Worm (Caenorhabditis elegans) whole organism, L4 larva: Measurements from ENCODE around the gene F18E9.3.

ENCODE experiments used
- D1046.2 ChIP-seq: fragments of 200-800 bp; sonication (Bioruptor generic); IDR thresholded peaks from 2 replicates; pipeline ENCODE4 v1.3.6; 2022; ENCODE audit warnings: missing genetic modification characterization, missing compliant biosample characterization
- F37D6.2 ChIP-seq: sonication (generic microtip); optimal IDR thresholded peaks from 2 replicates; lab custom pipeline; 2016; ENCODE audit warnings: mild to moderate bottlenecking, missing genetic modification characterization, missing compliant biosample characterization
- R02D3.7 ChIP-seq: fragments of 150-350 bp; sonication (generic microtip); optimal IDR thresholded peaks from 3 replicates; lab custom pipeline; 2014; ENCODE audit warnings: missing biosample characterization, missing genetic modification characterization
- Y105C5A.15 ChIP-seq: fragments of 200-800 bp; sonication (Bioruptor generic); IDR thresholded peaks from 2 replicates; pipeline ENCODE4 v1.3.6; 2022; ENCODE audit warnings: missing genetic modification characterization, missing compliant biosample characterization
- ZK337.2 ChIP-seq: fragments of 200-800 bp; sonication (Bioruptor generic); IDR thresholded peaks from 2 replicates; pipeline ENCODE4 v1.3.6; 2022; ENCODE audit warnings: missing genetic modification reagents, missing genetic modification characterization, missing compliant biosample characterization
- aha-1 ChIP-seq: fragments of 150-350 bp; peaks from one replicate; lab custom pipeline; 2014; ENCODE audit warnings: missing biosample characterization, missing genetic modification characterization
- arid-1 ChIP-seq: fragments of 200-800 bp; sonication (Bioruptor generic); conservative IDR thresholded peaks from 2 replicates; pipeline ENCODE4 v1.3.6; 2022; ENCODE audit warnings: missing genetic modification reagents, missing genetic modification characterization, missing compliant biosample characterization
- ceh-20 ChIP-seq: fragments of 200-800 bp; sonication (Bioruptor generic); IDR thresholded peaks from 2 replicates; pipeline ENCODE4 v1.3.6; 2022; ENCODE audit warnings: missing genetic modification reagents, missing genetic modification characterization, missing compliant biosample characterization
- ceh-32 ChIP-seq: sonication (generic microtip); optimal IDR thresholded peaks from 2 replicates; lab custom pipeline; 2016; ENCODE audit warnings: mild to moderate bottlenecking, missing genetic modification characterization, missing compliant biosample characterization; ENCODE audit not compliant: poor library complexity
- ceh-62 ChIP-seq: sonication (generic microtip); optimal IDR thresholded peaks from 2 replicates; lab custom pipeline; 2017; ENCODE audit warnings: missing biosample characterization, missing genetic modification characterization
- ceh-82 ChIP-seq: sonication (generic microtip); optimal IDR thresholded peaks from 2 replicates; lab custom pipeline; 2017; ENCODE audit warnings: missing biosample characterization, missing genetic modification characterization
- ces-1 ChIP-seq: fragments of 150-350 bp; sonication (generic microtip); optimal IDR thresholded peaks from 4 replicates; lab custom pipeline; 2014; ENCODE audit warnings: missing biosample characterization, missing genetic modification reagents, missing genetic modification characterization
- daf-16 ChIP-seq, 3 experiments: sonication (generic microtip); optimal IDR thresholded peaks; 2 replicates each; lab custom pipeline; 2016 to 2017; ENCODE audit warnings: missing genetic modification characterization in 3 of 3, missing genetic modification reagents in 3 of 3, mild to moderate bottlenecking in 2 of 3, missing compliant biosample characterization in 2 of 3, missing biosample characterization in 1 of 3, moderate library complexity in 1 of 3
- dmd-8 ChIP-seq: fragments of 200-800 bp; sonication (Bioruptor generic); IDR thresholded peaks from 2 replicates; pipeline ENCODE4 v1.3.6; 2022; ENCODE audit warnings: missing genetic modification characterization, missing compliant biosample characterization
- duxl-1 ChIP-seq: sonication (generic microtip); optimal IDR thresholded peaks from 2 replicates; lab custom pipeline; 2016; ENCODE audit warnings: mild to moderate bottlenecking, missing genetic modification characterization, moderate library complexity, missing compliant biosample characterization; ENCODE audit not compliant: poor library complexity
- dve-1 ChIP-seq: sonication (generic microtip); optimal IDR thresholded peaks from 2 replicates; lab custom pipeline; 2017; ENCODE audit warnings: antibody characterized with exemption, mild to moderate bottlenecking, missing genetic modification characterization, missing compliant biosample characterization; ENCODE audit not compliant: insufficient read depth
- egl-27 ChIP-seq: sonication (generic microtip); optimal IDR thresholded peaks from 3 replicates; lab custom pipeline; 2017; ENCODE audit warnings: missing biosample characterization, missing genetic modification reagents, missing genetic modification characterization
- fkh-10 ChIP-seq: fragments of 150-350 bp; optimal IDR thresholded peaks from 2 replicates; lab custom pipeline; 2014; ENCODE audit warnings: missing biosample characterization, missing genetic modification reagents, missing genetic modification characterization
- gei-8 ChIP-seq: fragments of 200-800 bp; sonication (Bioruptor generic); optimal IDR thresholded peaks from 2 replicates; lab custom pipeline; 2018; ENCODE audit warnings: mild to moderate bottlenecking, missing genetic modification characterization, missing compliant biosample characterization
- hif-1 ChIP-seq, 2 experiments: sonication (generic microtip); optimal IDR thresholded peaks; 2 replicates each; lab custom pipeline; 2016 to 2017; ENCODE audit warnings: missing compliant biosample characterization in 2 of 2, missing genetic modification characterization in 2 of 2, missing genetic modification reagents in 2 of 2, missing genotype in 2 of 2, mild to moderate bottlenecking in 1 of 2
- hlh-11 ChIP-seq: fragments of 200-800 bp; sonication (Bioruptor generic); optimal IDR thresholded peaks from 2 replicates; lab custom pipeline; 2018; ENCODE audit warnings: mild to moderate bottlenecking, missing genetic modification characterization, missing compliant biosample characterization
- hmg-1.1 ChIP-seq: fragments of 200-800 bp; sonication (Bioruptor generic); IDR thresholded peaks from 2 replicates; pipeline ENCODE4 v1.3.6; 2022; ENCODE audit warnings: missing genetic modification reagents, missing genetic modification characterization, missing compliant biosample characterization
- jun-1 ChIP-seq: fragments of 150-350 bp; optimal IDR thresholded peaks from 2 replicates; lab custom pipeline; 2014; ENCODE audit warnings: missing biosample characterization, missing genetic modification reagents, missing genetic modification characterization
- lin-13 ChIP-seq: fragments of 150-350 bp; optimal IDR thresholded peaks from 2 replicates; lab custom pipeline; 2014; ENCODE audit warnings: missing biosample characterization, missing genetic modification reagents, missing genetic modification characterization
- lin-38 ChIP-seq: fragments of 200-800 bp; sonication (Bioruptor generic); IDR thresholded peaks from 2 replicates; pipeline ENCODE4 v1.3.6; 2022; ENCODE audit warnings: missing genetic modification reagents, missing genetic modification characterization, missing compliant biosample characterization
- lin-39 ChIP-seq: fragments of 150-350 bp; optimal IDR thresholded peaks from 2 replicates; lab custom pipeline; 2014; ENCODE audit warnings: missing biosample characterization, missing genetic modification reagents, missing genetic modification characterization
- lir-3 ChIP-seq: sonication (generic microtip); optimal IDR thresholded peaks from 2 replicates; lab custom pipeline; 2016; ENCODE audit warnings: mild to moderate bottlenecking, missing genetic modification characterization, missing compliant biosample characterization
- lsy-2 ChIP-seq, 2 experiments: fragments of 150-350 bp in 1 of 2; sonication (generic microtip) in 1 of 2; optimal IDR thresholded peaks; 2 replicates each; lab custom pipeline; 2014 to 2017; ENCODE audit warnings: missing biosample characterization in 2 of 2, missing genetic modification characterization in 2 of 2
- madf-5 ChIP-seq, 2 experiments: fragments of 200-800 bp; sonication (Bioruptor generic); IDR thresholded peaks; 2 replicates each; pipeline ENCODE4 v1.3.6; 2022; ENCODE audit warnings: missing compliant biosample characterization in 2 of 2, missing genetic modification characterization in 2 of 2
- mep-1 ChIP-seq: fragments of 150-350 bp; sonication (generic microtip); optimal IDR thresholded peaks from 3 replicates; lab custom pipeline; 2014; ENCODE audit warnings: missing biosample characterization, missing genetic modification characterization
- mes-2 ChIP-seq: sonication (generic microtip); optimal IDR thresholded peaks from 2 replicates; lab custom pipeline; 2016; ENCODE audit warnings: missing genotype, mild to moderate bottlenecking, missing genetic modification characterization, missing compliant biosample characterization; ENCODE audit not compliant: poor library complexity, severe bottlenecking
- mxl-2 ChIP-seq: fragments of 200-800 bp; sonication (Bioruptor generic); conservative IDR thresholded peaks from 2 replicates; pipeline ENCODE4 v1.3.6; 2022; ENCODE audit warnings: missing genetic modification reagents, missing genetic modification characterization, missing compliant biosample characterization
- mxl-3 ChIP-seq: fragments of 200-800 bp; sonication (Bioruptor generic); optimal IDR thresholded peaks from 2 replicates; lab custom pipeline; 2018; ENCODE audit warnings: mild to moderate bottlenecking, missing genetic modification characterization, missing compliant biosample characterization
- nhr-10 ChIP-seq: fragments of 150-350 bp; optimal IDR thresholded peaks from 2 replicates; lab custom pipeline; 2014; ENCODE audit warnings: missing biosample characterization, missing genetic modification characterization
- nhr-102 ChIP-seq: sonication (generic microtip); optimal IDR thresholded peaks from 2 replicates; lab custom pipeline; 2016; ENCODE audit warnings: mild to moderate bottlenecking, missing genetic modification characterization, moderate library complexity, missing compliant biosample characterization
- nhr-237 ChIP-seq: sonication (generic microtip); optimal IDR thresholded peaks from 2 replicates; lab custom pipeline; 2017; ENCODE audit warnings: missing biosample characterization, missing genetic modification characterization
- nhr-76 ChIP-seq: fragments of 150-350 bp; optimal IDR thresholded peaks from 2 replicates; lab custom pipeline; 2014; ENCODE audit warnings: missing biosample characterization, missing genetic modification characterization
- nhr-77 ChIP-seq: fragments of 150-350 bp; optimal IDR thresholded peaks from 2 replicates; lab custom pipeline; 2014; ENCODE audit warnings: missing biosample characterization, missing genetic modification characterization
- snpc-1.2 ChIP-seq: fragments of 200-800 bp; sonication (Bioruptor generic); IDR thresholded peaks from 2 replicates; pipeline ENCODE4 v1.3.6; 2022; ENCODE audit warnings: missing genetic modification reagents, missing genetic modification characterization, missing compliant biosample characterization
- snpc-4 ChIP-seq: fragments of 150-350 bp; optimal IDR thresholded peaks from 2 replicates; lab custom pipeline; 2014; ENCODE audit warnings: missing biosample characterization, missing genetic modification characterization
- spr-1 ChIP-seq: sonication (generic microtip); optimal IDR thresholded peaks from 2 replicates; lab custom pipeline; 2016; ENCODE audit warnings: mild to moderate bottlenecking, missing genetic modification characterization, missing compliant biosample characterization
- spr-3 ChIP-seq: fragments of 200-800 bp; sonication (Bioruptor generic); optimal IDR thresholded peaks from 2 replicates; lab custom pipeline; 2018; ENCODE audit warnings: mild to moderate bottlenecking, missing genetic modification characterization, missing compliant biosample characterization
- tag-97 ChIP-seq: fragments of 200-800 bp; sonication (Bioruptor generic); IDR thresholded peaks from 2 replicates; pipeline ENCODE4 v1.3.6; 2022; ENCODE audit warnings: missing genetic modification characterization, missing compliant biosample characterization
- unc-130 ChIP-seq: sonication (generic microtip); optimal IDR thresholded peaks from 2 replicates; lab custom pipeline; 2016; ENCODE audit warnings: missing genetic modification reagents, missing genetic modification characterization, missing compliant biosample characterization
- unc-62 ChIP-seq, 3 experiments: fragments of 150-350 bp in 1 of 3; sonication (generic microtip); optimal IDR thresholded peaks in 2 of 3; peaks in 1 of 3; 1 replicate in 1 of 3; 2 replicates in 2 of 3; lab custom pipeline; 2014 to 2017; ENCODE audit warnings: missing biosample characterization in 3 of 3, missing genetic modification characterization in 3 of 3, missing genetic modification reagents in 3 of 3, missing genotype in 1 of 3
- zip-11 ChIP-seq: fragments of 200-800 bp; sonication (Bioruptor generic); IDR thresholded peaks from 2 replicates; pipeline ENCODE4 v1.3.6; 2022; ENCODE audit warnings: missing genetic modification characterization, missing compliant biosample characterization
- zip-2 ChIP-seq: fragments of 150-350 bp; optimal IDR thresholded peaks from 2 replicates; lab custom pipeline; 2014; ENCODE audit warnings: missing biosample characterization, missing genetic modification characterization
- ztf-7 ChIP-seq: fragments of 150-350 bp; optimal IDR thresholded peaks from 2 replicates; lab custom pipeline; 2014; ENCODE audit warnings: missing biosample characterization, missing genetic modification characterization

The F18E9.3 gene

DNA sequence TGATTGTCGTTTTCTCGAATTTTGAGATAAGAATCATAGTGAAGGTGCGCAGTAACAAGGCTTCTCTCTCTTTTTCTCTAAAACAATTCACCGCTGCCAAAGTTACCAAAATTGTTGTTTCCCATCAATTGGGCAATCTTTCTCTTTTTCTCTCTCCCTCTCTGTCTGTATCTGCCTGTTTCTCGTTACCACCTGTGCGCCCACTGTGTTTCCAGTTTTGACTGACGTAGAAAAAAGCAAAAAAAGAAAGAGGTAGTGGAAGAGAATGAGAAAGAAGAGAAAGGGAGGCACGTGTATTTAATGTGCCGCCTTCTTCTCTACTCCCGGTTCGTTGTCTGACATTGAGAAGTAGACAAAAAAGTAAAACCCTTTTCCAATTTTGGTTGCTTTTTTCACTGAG lies 35.8 kb upstream of the F18E9.3 start (continued):
- TF ChIP-seq dve-1 (peak; percentile 87), hmg-1.1 (peak; percentile 47; the same call in 1 of the 2 replicates), mxl-3 (GFP tag; lab: Kevin White, UChicago) (peak; percentile 97), R02D3.7 (no peak), nhr-76 (peak; percentile 3)

DNA sequence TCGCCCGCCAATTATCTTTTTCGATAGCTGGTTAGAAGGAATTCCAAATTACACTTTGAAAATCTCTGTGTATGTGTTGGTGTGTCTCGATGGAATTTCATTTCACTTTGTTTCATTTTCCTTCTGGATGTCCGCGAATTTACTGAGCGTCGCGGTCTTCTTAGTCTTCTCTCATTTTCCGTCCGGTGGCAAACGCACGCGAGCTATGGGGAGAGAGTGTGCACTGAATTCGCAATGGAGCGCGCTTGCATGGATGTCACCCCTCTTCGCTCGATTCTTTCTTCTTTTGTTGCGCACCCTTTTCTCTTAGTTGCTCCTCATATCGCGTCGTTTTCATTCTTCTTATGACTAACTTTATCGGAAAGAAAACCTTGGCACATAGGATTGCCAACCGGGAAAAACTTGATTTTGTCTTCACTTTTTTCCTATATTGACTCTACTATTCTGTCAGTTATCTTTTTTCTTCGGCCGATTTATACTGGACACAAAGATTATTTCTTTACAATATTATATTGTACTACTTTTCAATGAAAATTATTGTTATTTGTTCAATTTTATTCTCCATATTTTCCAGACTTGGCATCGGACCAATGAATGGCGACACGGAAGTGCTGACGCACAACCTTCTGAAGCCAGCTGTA lies 34.1 kb upstream of the F18E9.3 start, which contains the start of gene dhhc-14:
dhhc-14 (plus strand) TSS at position 591 of the 641 bp plus-strand sequence.
- TF ChIP-seq D1046.2 (GFP tag; lab: Robert Waterston, UW) (no peak), nhr-10 (tag; lab: Kevin White, UChicago) (no peak), fkh-10 (GFP tag; lab: Kevin White, UChicago) (peak; percentile 1), madf-5 (GFP tag; IDR thresholded peaks at IDR 0.05; lab: Robert Waterston, UW) (no peak), lin-13 (GFP tag; lab: Kevin White, UChicago) (no peak), lsy-2 (tag; optimal IDR thresholded peaks at IDR 0.05; lab: Kevin White, UChicago) (peak in 1 of 2 experiments; percentile 57), hif-1 (tag; optimal IDR thresholded peaks at IDR 0.05; lab: Kevin White, UChicago) (peak in 1 of 2 experiments; percentile 76), ceh-32 (tag; lab: Kevin White, UChicago) (no peak), lin-39 (tag; lab: Kevin White, UChicago) (no peak), gei-8 (GFP tag; lab: Kevin White, UChicago) (no peak), hlh-11 (tag; lab: Kevin White, UChicago) (peak; percentile 37), ces-1 (GFP tag; lab: Kevin White, UChicago) (peak; percentile 12), jun-1 (no peak), arid-1 (no peak), ztf-7 (tag; lab: Kevin White, UChicago) (no peak), zip-11 (no peak), lir-3 (tag; lab: Kevin White, UChicago) (no peak), unc-62 (GFP tag; optimal IDR thresholded peaks at IDR 0.05 in 1 of 2; lab: Kevin White, UChicago) (peak in 1 of 2 experiments; percentile 24), unc-62 (tag; optimal IDR thresholded peaks at IDR 0.05; lab: Kevin White, UChicago) (no peak), ceh-82 (no peak), unc-130 (GFP tag; lab: Kevin White, UChicago) (no peak), mep-1 (tag; lab: Kevin White, UChicago) (peak; percentile 62), nhr-237 (no peak), mxl-2 (GFP tag; lab: Robert Waterston, UW) (no peak), mes-2 (peak; percentile 58), snpc-4 (tag; lab: Kevin White, UChicago) (no peak), aha-1 (peak; percentile 98), duxl-1 (tag; lab: Kevin White, UChicago) (no peak), lin-38 (GFP tag; lab: Robert Waterston, UW) (peak; percentile 89), Y105C5A.15 (GFP tag; lab: Robert Waterston, UW) (no peak), nhr-102 (no peak), ceh-20 (0 out of 2 replicates have a peak, but pooled peaks have one; percentile 28), snpc-1.2 (GFP tag; lab: Robert Waterston, UW) (no peak), dve-1 (peak; percentile 41), spr-1 (tag; lab: Kevin White, UChicago) (no peak), dmd-8 (no peak), egl-27 (tag; lab: Kevin White, UChicago) (no peak), ZK337.2 (GFP tag; lab: Robert Waterston, UW) (no peak), nhr-77 (tag; lab: Kevin White, UChicago) (no peak), spr-3 (GFP tag; lab: Kevin White, UChicago) (no peak), ceh-62 (no peak), F37D6.2 (tag; lab: Kevin White, UChicago) (peak; percentile 5), zip-2 (tag; lab: Kevin White, UChicago) (no peak), daf-16 (GFP tag; optimal IDR thresholded peaks at IDR 0.05; lab: Kevin White, UChicago) (no peak), daf-16 (tag; optimal IDR thresholded peaks at IDR 0.05; lab: Kevin White, UChicago) (no peak), tag-97 (GFP tag; lab: Robert Waterston, UW) (no peak)
